Worm (Caenorhabditis elegans) whole organism, young adult: ENCODE measurements around the gene ccpp-6.
"Not testable (repeated sequence)": the region's sequence is repeated elsewhere in the genome, so short reads cannot be mapped to it uniquely, and the experiment has no call there.

ENCODE experiments used
- B0261.1 ChIP-seq: sonication (generic microtip); optimal IDR thresholded peaks from 2 replicates; lab custom pipeline; 2016; ENCODE audit warnings: mild to moderate bottlenecking, missing genetic modification characterization, moderate library complexity, missing compliant biosample characterization
- C06A6.2 ChIP-seq: fragments of 200-800 bp; sonication (Bioruptor generic); conservative IDR thresholded peaks from 2 replicates; pipeline ENCODE4 v1.3.6; 2022; ENCODE audit warnings: missing genetic modification characterization, missing compliant biosample characterization
- C17E4.6 ChIP-seq: fragments of 200-800 bp; sonication (Bioruptor generic); IDR thresholded peaks from 2 replicates; pipeline ENCODE4 v1.3.6; 2022; ENCODE audit warnings: missing genetic modification reagents, missing genetic modification characterization, missing compliant biosample characterization
- D2030.7 ChIP-seq: fragments of 200-800 bp; sonication (Bioruptor generic); IDR thresholded peaks from 2 replicates; pipeline ENCODE4 v1.3.6; 2022; ENCODE audit warnings: missing genetic modification reagents, missing genetic modification characterization, missing compliant biosample characterization
- F10E7.11 ChIP-seq: sonication (generic microtip); optimal IDR thresholded peaks from 2 replicates; lab custom pipeline; 2017; ENCODE audit warnings: mild to moderate bottlenecking, missing genetic modification characterization, moderate library complexity, missing compliant biosample characterization
- F33H1.4 ChIP-seq: fragments of 200-800 bp; sonication (Bioruptor generic); IDR thresholded peaks from 2 replicates; pipeline ENCODE4 v1.3.6; 2022; ENCODE audit warnings: missing genetic modification reagents, missing genetic modification characterization, missing compliant biosample characterization
- F57C9.4 ChIP-seq: sonication (generic microtip); optimal IDR thresholded peaks from 2 replicates; lab custom pipeline; 2017; ENCODE audit warnings: mild to moderate bottlenecking, missing genetic modification characterization, missing compliant biosample characterization
- K11D2.4 ChIP-seq: fragments of 200-800 bp; sonication (Bioruptor generic); IDR thresholded peaks from 2 replicates; pipeline ENCODE4 v1.3.6; 2022; ENCODE audit warnings: missing genetic modification reagents, missing genetic modification characterization, missing compliant biosample characterization
- K12H6.12 ChIP-seq: fragments of 200-800 bp; sonication (Bioruptor generic); optimal IDR thresholded peaks from 2 replicates; lab custom pipeline; 2018; ENCODE audit warnings: mild to moderate bottlenecking, missing genetic modification characterization, missing compliant biosample characterization
- T07F8.4 ChIP-seq: sonication (generic microtip); optimal IDR thresholded peaks from 2 replicates; lab custom pipeline; 2016; ENCODE audit warnings: mild to moderate bottlenecking, missing genetic modification characterization, moderate library complexity, missing compliant biosample characterization
- Y53G8AR.9 ChIP-seq: fragments of 200-800 bp; sonication (Bioruptor generic); conservative IDR thresholded peaks from 2 replicates; pipeline ENCODE4 v1.3.6; 2022; ENCODE audit warnings: missing genetic modification reagents, missing genetic modification characterization, missing compliant biosample characterization
- akir-1 ChIP-seq: fragments of 200-800 bp; sonication (Bioruptor generic); optimal IDR thresholded peaks from 2 replicates; lab custom pipeline; 2018; ENCODE audit warnings: mild to moderate bottlenecking, missing genetic modification characterization, moderate library complexity, missing compliant biosample characterization
- aptf-3 ChIP-seq: fragments of 200-800 bp; sonication (Bioruptor generic); IDR thresholded peaks from 2 replicates; pipeline ENCODE4 v1.3.6; 2022; ENCODE audit warnings: missing genetic modification characterization, missing compliant biosample characterization
- attf-6 ChIP-seq: fragments of 200-800 bp; sonication (Bioruptor generic); IDR thresholded peaks from 2 replicates; pipeline ENCODE4 v1.3.6; 2022; ENCODE audit warnings: missing genetic modification reagents, missing genetic modification characterization, missing compliant biosample characterization
- ccch-3 ChIP-seq: fragments of 200-800 bp; sonication (Bioruptor generic); optimal IDR thresholded peaks from 2 replicates; lab custom pipeline; 2018; ENCODE audit warnings: mild to moderate bottlenecking, missing genetic modification characterization, missing compliant biosample characterization
- cebp-1 ChIP-seq, 2 experiments: fragments of 200-800 bp in 1 of 2; sonication (Bioruptor generic) in 1 of 2; sonication (generic microtip) in 1 of 2; IDR thresholded peaks in 1 of 2; optimal IDR thresholded peaks in 1 of 2; 2 replicates each; pipeline versions ENCODE4 v1.3.6 to Lab custom; 2017 to 2022; ENCODE audit warnings: missing compliant biosample characterization in 2 of 2, missing genetic modification characterization in 2 of 2, mild to moderate bottlenecking in 1 of 2, missing genetic modification reagents in 1 of 2, moderate library complexity in 1 of 2
- cebp-2 ChIP-seq: fragments of 200-800 bp; sonication (Bioruptor generic); IDR thresholded peaks from 2 replicates; pipeline ENCODE4 v1.3.6; 2022; ENCODE audit warnings: missing genetic modification characterization, missing compliant biosample characterization
- ceh-100 ChIP-seq: fragments of 200-800 bp; sonication (Bioruptor generic); IDR thresholded peaks from 2 replicates; pipeline ENCODE4 v1.3.6; 2022; ENCODE audit warnings: missing genetic modification reagents, missing genetic modification characterization, missing compliant biosample characterization
- ceh-27 ChIP-seq: fragments of 200-800 bp; sonication (Bioruptor generic); optimal IDR thresholded peaks from 2 replicates; lab custom pipeline; 2018; ENCODE audit warnings: mild to moderate bottlenecking, missing genetic modification characterization, moderate library complexity, missing compliant biosample characterization
- ceh-79 ChIP-seq: sonication (generic microtip); optimal IDR thresholded peaks from 2 replicates; lab custom pipeline; 2017; ENCODE audit warnings: mild to moderate bottlenecking, missing genetic modification characterization, missing compliant biosample characterization
- die-1 ChIP-seq: sonication (generic microtip); optimal IDR thresholded peaks from 2 replicates; lab custom pipeline; 2016; ENCODE audit warnings: missing genotype, mild to moderate bottlenecking, missing genetic modification characterization, missing compliant biosample characterization
- dox-1 ChIP-seq: fragments of 200-800 bp; sonication (Bioruptor generic); IDR thresholded peaks from 2 replicates; pipeline ENCODE4 v1.3.6; 2022; ENCODE audit warnings: missing genetic modification reagents, missing genetic modification characterization, missing compliant biosample characterization
- dpff-1 ChIP-seq: sonication (generic microtip); optimal IDR thresholded peaks from 2 replicates; lab custom pipeline; 2017; ENCODE audit warnings: mild to moderate bottlenecking, missing genetic modification characterization, missing compliant biosample characterization
- egrh-3 ChIP-seq: fragments of 200-800 bp; sonication (Bioruptor generic); IDR thresholded peaks from 2 replicates; pipeline ENCODE4 v1.3.6; 2022; ENCODE audit warnings: missing genetic modification reagents, missing genetic modification characterization, missing compliant biosample characterization
- ekl-4 ChIP-seq: fragments of 200-800 bp; sonication (Bioruptor generic); IDR thresholded peaks from 2 replicates; pipeline ENCODE4 v1.3.6; 2022; ENCODE audit warnings: missing genetic modification reagents, missing genetic modification characterization, missing compliant biosample characterization
- him-1 ChIP-seq: sonication (generic microtip); optimal IDR thresholded peaks from 2 replicates; lab custom pipeline; 2016; ENCODE audit warnings: missing genotype, missing genetic modification reagents, missing genetic modification characterization, missing compliant biosample characterization
- hlh-26 ChIP-seq: fragments of 200-800 bp; sonication (Bioruptor generic); conservative IDR thresholded peaks from 2 replicates; pipeline ENCODE4 v1.3.6; 2022; ENCODE audit warnings: missing genetic modification reagents, missing genetic modification characterization, missing compliant biosample characterization
- hmg-1.2 ChIP-seq: fragments of 200-800 bp; sonication (Bioruptor generic); IDR thresholded peaks from 2 replicates; pipeline ENCODE4 v1.3.6; 2022; ENCODE audit warnings: missing genetic modification reagents, missing genetic modification characterization, missing compliant biosample characterization
- lag-1 ChIP-seq: fragments of 200-800 bp; sonication (Bioruptor generic); IDR thresholded peaks from 2 replicates; pipeline ENCODE4 v1.3.6; 2022; ENCODE audit warnings: missing genetic modification reagents, missing genetic modification characterization, missing compliant biosample characterization
- let-607 ChIP-seq, 2 experiments: fragments of 200-800 bp in 1 of 2; sonication (Bioruptor generic) in 1 of 2; sonication (generic microtip) in 1 of 2; optimal IDR thresholded peaks; 2 replicates each; lab custom pipeline; 2016 to 2018; ENCODE audit warnings: mild to moderate bottlenecking in 2 of 2, missing compliant biosample characterization in 2 of 2, missing genetic modification characterization in 2 of 2, moderate library complexity in 2 of 2, missing genotype in 1 of 2
- lin-26 ChIP-seq: fragments of 200-800 bp; sonication (Bioruptor generic); IDR thresholded peaks from 2 replicates; pipeline ENCODE4 v1.3.6; 2022; ENCODE audit warnings: missing genetic modification reagents, missing genetic modification characterization, missing compliant biosample characterization
- lir-1 ChIP-seq: fragments of 200-800 bp; sonication (Bioruptor generic); conservative IDR thresholded peaks from 2 replicates; pipeline ENCODE4 v1.3.6; 2022; ENCODE audit warnings: missing genetic modification reagents, missing genetic modification characterization, missing compliant biosample characterization
- madf-6 ChIP-seq: fragments of 200-800 bp; sonication (Bioruptor generic); IDR thresholded peaks from 2 replicates; pipeline ENCODE4 v1.3.6; 2022; ENCODE audit warnings: missing genetic modification reagents, missing genetic modification characterization, missing compliant biosample characterization
- mcd-1 ChIP-seq: fragments of 200-800 bp; sonication (Bioruptor generic); IDR thresholded peaks from 2 replicates; pipeline ENCODE4 v1.3.6; 2022; ENCODE audit warnings: missing genetic modification reagents, missing genetic modification characterization, missing compliant biosample characterization
- mxl-1 ChIP-seq: sonication (generic microtip); optimal IDR thresholded peaks from 2 replicates; lab custom pipeline; 2016; ENCODE audit warnings: missing genetic modification characterization, missing compliant biosample characterization
- nfya-2 ChIP-seq: fragments of 200-800 bp; sonication (Bioruptor generic); IDR thresholded peaks from 2 replicates; pipeline ENCODE4 v1.3.6; 2022; ENCODE audit warnings: missing genetic modification reagents, missing genetic modification characterization, missing compliant biosample characterization
- nfyb-1 ChIP-seq: fragments of 200-800 bp; sonication (Bioruptor generic); IDR thresholded peaks from 2 replicates; pipeline ENCODE4 v1.3.6; 2022; ENCODE audit warnings: missing genetic modification reagents, missing genetic modification characterization, missing compliant biosample characterization
- nhr-179 ChIP-seq: sonication (generic microtip); optimal IDR thresholded peaks from 2 replicates; lab custom pipeline; 2016; ENCODE audit warnings: mild to moderate bottlenecking, missing genetic modification characterization, missing compliant biosample characterization
- pbrm-1 ChIP-seq: fragments of 200-800 bp; sonication (Bioruptor generic); IDR thresholded peaks from 2 replicates; pipeline ENCODE4 v1.3.6; 2022; ENCODE audit warnings: missing genetic modification reagents, missing genetic modification characterization, missing compliant biosample characterization
- rec-8 ChIP-seq, 2 experiments: sonication (generic microtip); optimal IDR thresholded peaks; 2 replicates each; lab custom pipeline; 2016; ENCODE audit warnings: mild to moderate bottlenecking in 2 of 2, missing genetic modification characterization in 2 of 2, missing genetic modification reagents in 2 of 2, missing genotype in 2 of 2, missing biosample characterization in 1 of 2, missing compliant biosample characterization in 1 of 2, moderate library complexity in 1 of 2
- somi-1 ChIP-seq: fragments of 200-800 bp; sonication (Bioruptor generic); optimal IDR thresholded peaks from 2 replicates; lab custom pipeline; 2018; ENCODE audit warnings: mild to moderate bottlenecking, missing genetic modification characterization, missing compliant biosample characterization
- sptf-2 ChIP-seq: fragments of 200-800 bp; sonication (Bioruptor generic); optimal IDR thresholded peaks from 2 replicates; lab custom pipeline; 2018; ENCODE audit warnings: mild to moderate bottlenecking, missing genetic modification characterization, missing compliant biosample characterization

Gene ccpp-6

DNA sequence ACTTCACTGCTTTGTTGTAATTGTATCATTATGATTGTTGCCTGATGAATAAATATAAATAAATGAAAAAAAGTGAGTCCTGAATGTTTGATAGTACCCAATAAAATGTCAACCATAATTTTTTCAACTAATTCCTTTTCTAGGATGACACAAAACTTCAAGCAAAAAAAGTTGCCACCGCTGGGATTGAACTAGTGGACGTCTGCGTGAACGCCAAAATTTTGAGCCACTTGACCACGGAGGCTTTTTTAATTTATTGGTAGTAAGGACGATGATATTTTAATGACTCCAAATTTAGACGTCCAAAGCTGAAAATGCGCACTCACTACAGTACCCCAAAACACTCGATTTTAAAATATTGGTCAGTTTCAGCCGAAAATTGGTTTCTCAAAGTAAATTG is 33.5 kb downstream of the ccpp-6 start (continued):
- no peak for TF ChIP-seq hlh-26 (GFP tag; lab: Robert Waterston, UW)
- TF ChIP-seq lir-1 (GFP tag; lab: Robert Waterston, UW), result no peak
- TF ChIP-seq ceh-79 (tag; lab: Kevin White, UChicago), result peak; percentile 78
- peak; percentile 88 for TF ChIP-seq die-1
- peak; percentile 67; the same call in 1 of the 2 replicates for TF ChIP-seq nfyb-1 (GFP tag; lab: Robert Waterston, UW)
- peak; percentile 43 for TF ChIP-seq nhr-179
- no peak for TF ChIP-seq ccch-3 (GFP tag; lab: Kevin White, UChicago)
- TF ChIP-seq somi-1 (GFP tag; lab: Kevin White, UChicago), result peak; percentile 28
- no peak for TF ChIP-seq F33H1.4 (GFP tag; lab: Robert Waterston, UW)
- TF ChIP-seq lag-1 (GFP tag; lab: Robert Waterston, UW), result no peak
- TF ChIP-seq F10E7.11 (tag; lab: Kevin White, UChicago), result peak; percentile 95
- TF ChIP-seq rec-8 (tag; optimal IDR thresholded peaks at IDR 0.05; lab: Kevin White, UChicago), result peak; percentile 80 to 84
- TF ChIP-seq egrh-3 (GFP tag; lab: Robert Waterston, UW), result no peak
- TF ChIP-seq ekl-4 (GFP tag; lab: Robert Waterston, UW), result peak; percentile 69; the same call in 1 of the 2 replicates
- peak; percentile 50; the same call in 1 of the 2 replicates for TF ChIP-seq C06A6.2
- no peak for TF ChIP-seq T07F8.4 (tag; lab: Kevin White, UChicago)
- TF ChIP-seq let-607 (tag; optimal IDR thresholded peaks at IDR 0.05; lab: Kevin White, UChicago), result peak; percentile 47 to 54
- TF ChIP-seq ceh-100, result peak; percentile 65
- peak; percentile 48 for TF ChIP-seq hmg-1.2 (GFP tag; lab: Robert Waterston, UW)
- peak; percentile 84 for TF ChIP-seq dpff-1 (tag; lab: Kevin White, UChicago)
- TF ChIP-seq aptf-3 (GFP tag; lab: Robert Waterston, UW), result peak; percentile 98
- TF ChIP-seq ceh-27 (GFP tag; lab: Kevin White, UChicago), result peak; percentile 9
- TF ChIP-seq nfya-2 (GFP tag; lab: Robert Waterston, UW), result 0 out of 2 replicates have a peak, but pooled peaks have one; percentile 62
- TF ChIP-seq mxl-1 (tag; lab: Kevin White, UChicago), result peak; percentile 38

DNA sequence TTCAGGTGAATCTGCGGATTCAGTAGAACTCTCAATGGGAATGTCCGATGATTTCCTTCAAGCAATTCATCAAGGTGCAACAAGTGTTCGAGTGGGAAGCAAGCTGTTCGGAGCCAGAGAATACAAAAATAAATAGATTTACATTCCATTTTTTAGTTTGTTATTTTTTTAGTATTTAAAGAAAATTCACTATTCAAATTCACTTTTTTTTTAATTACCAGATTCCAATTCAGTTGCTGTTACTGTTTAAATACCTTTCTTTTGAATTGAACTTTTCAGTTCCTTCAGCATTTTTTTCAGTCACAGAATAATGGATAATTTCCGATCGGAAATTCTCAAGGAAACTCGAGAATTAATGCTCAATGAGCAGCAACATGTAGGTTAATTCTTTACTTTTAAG is 35.3 kb downstream of the ccpp-6 start, which contains the start of gene F09E5.7:
Gene F09E5.7, plus strand, starts transcription at position 301 of the 400 bp plus-strand sequence.
- TF ChIP-seq K12H6.12 (tag; lab: Kevin White, UChicago) (no peak), B0261.1 (tag; lab: Kevin White, UChicago) (no peak), cebp-1 (GFP tag; IDR thresholded peaks at IDR 0.05; lab: Robert Waterston, UW) (no peak), cebp-1 (tag; optimal IDR thresholded peaks at IDR 0.05; lab: Kevin White, UChicago) (no peak), attf-6 (no peak), ccch-3 (GFP tag; lab: Kevin White, UChicago) (no peak), cebp-2 (no peak), F57C9.4 (tag; lab: Kevin White, UChicago) (no peak), him-1 (tag; lab: Kevin White, UChicago) (no peak), akir-1 (no peak), sptf-2 (GFP tag; lab: Kevin White, UChicago) (no peak)

DNA sequence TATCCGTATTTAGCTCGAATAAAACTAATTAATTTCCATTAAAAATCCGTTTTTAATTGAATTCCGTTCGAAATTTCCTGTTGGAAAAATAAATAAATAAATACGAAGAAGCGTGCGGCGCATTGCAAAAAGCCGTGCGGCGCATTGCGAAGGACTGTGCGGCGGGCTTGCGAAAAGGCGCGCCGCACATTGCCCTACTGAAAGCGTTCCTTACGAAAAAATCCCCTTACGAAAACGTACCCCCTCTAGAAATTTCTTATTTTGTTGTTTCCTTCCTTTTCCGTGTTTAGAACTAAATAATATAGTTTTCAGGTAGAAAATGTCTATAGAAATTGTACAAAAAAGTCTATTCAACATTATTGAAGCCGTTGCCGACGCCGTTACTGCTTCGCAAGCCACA is 36.8 kb downstream of the ccpp-6 start, which contains the start of gene F09E5.8:
Gene F09E5.8, plus strand, starts transcription at position 313 of the 400 bp plus-strand sequence.
- peak; percentile 19; the same call in 1 of the 2 replicates for TF ChIP-seq F33H1.4 (GFP tag; lab: Robert Waterston, UW)
- TF ChIP-seq Y53G8AR.9, result 0 out of 2 replicates have a peak, but pooled peaks have one; percentile 41
- TF ChIP-seq ekl-4 (GFP tag; lab: Robert Waterston, UW), result peak; percentile 52; the same call in 1 of the 2 replicates
- TF ChIP-seq ceh-100, result peak; percentile 83
- peak; percentile 83 for TF ChIP-seq mcd-1 (GFP tag; lab: Robert Waterston, UW)
- peak; percentile 12; the same call in 1 of the 2 replicates for TF ChIP-seq K11D2.4 (GFP tag; lab: Robert Waterston, UW)
- 0 out of 2 replicates have a peak, but pooled peaks have one; percentile 35 for TF ChIP-seq lin-26 (GFP tag; lab: Robert Waterston, UW)
- TF ChIP-seq dox-1, result peak; percentile 93
- TF ChIP-seq egrh-3 (GFP tag; lab: Robert Waterston, UW), result peak; percentile 42
- TF ChIP-seq nfyb-1 (GFP tag; lab: Robert Waterston, UW), result peak; percentile 72; the same call in 1 of the 2 replicates
- TF ChIP-seq D2030.7 (GFP tag; lab: Robert Waterston, UW), result peak; percentile 60
- peak; percentile 44; the same call in 1 of the 2 replicates for TF ChIP-seq hmg-1.2 (GFP tag; lab: Robert Waterston, UW)
- peak; percentile 24; the same call in 1 of the 2 replicates for TF ChIP-seq cebp-1 (GFP tag; IDR thresholded peaks at IDR 0.05; lab: Robert Waterston, UW)
- not testable (repeated sequence) for TF ChIP-seq cebp-1 (tag; optimal IDR thresholded peaks at IDR 0.05; lab: Kevin White, UChicago)
- peak; percentile 30; the same call in 1 of the 2 replicates for TF ChIP-seq madf-6 (GFP tag; lab: Robert Waterston, UW)
- peak; percentile 97 for TF ChIP-seq C06A6.2
- peak; percentile 62; the same call in 1 of the 2 replicates for TF ChIP-seq C17E4.6 (GFP tag; lab: Robert Waterston, UW)
- TF ChIP-seq pbrm-1 (GFP tag; lab: Robert Waterston, UW), result peak; percentile 68; the same call in 1 of the 2 replicates
